Worm (Caenorhabditis elegans): ENCODE measurements around the gene C23H3.2.

- TF ChIP-seq tra-4 (tag; optimal IDR thresholded peaks at IDR 0.05), result no peak
- no peak for TF ChIP-seq F13C5.2 (tag; optimal IDR thresholded peaks at IDR 0.05)
- TF ChIP-seq pes-1 (GFP tag; IDR thresholded peaks at IDR 0.05), result no peak
- no peak for TF ChIP-seq flt-1 (GFP tag; IDR thresholded peaks at IDR 0.05)
- TF ChIP-seq tbx-11 (GFP tag; IDR thresholded peaks at IDR 0.05), result no peak
- TF ChIP-seq ama-1 (optimal IDR thresholded peaks at IDR 0.05), result no peak
- TF ChIP-seq tbx-37 (GFP tag; conservative IDR thresholded peaks at IDR 0.05), result no peak
- TF ChIP-seq ceh-13 (GFP tag; optimal IDR thresholded peaks at IDR 0.05), result no peak
Observed at ce11 chrII:44740-45139, 16.4 kb upstream of the C23H3.2 start, which contains the start of gene rpoa-49.
